Worm (Caenorhabditis elegans) whole organism, late embryonic: Measurements from ENCODE around the gene lron-13.

Source experiments
- K09A11.1 ChIP-seq: sonication (generic microtip); optimal IDR thresholded peaks from 2 replicates; lab custom pipeline; 2017; ENCODE audit warnings: antibody characterized with exemption, mild to moderate bottlenecking, missing genetic modification characterization, missing compliant biosample characterization; ENCODE audit not compliant: insufficient read depth
- dve-1 ChIP-seq: sonication (generic microtip); optimal IDR thresholded peaks from 2 replicates; lab custom pipeline; 2017; ENCODE audit warnings: antibody characterized with exemption, mild to moderate bottlenecking, missing genetic modification characterization, missing compliant biosample characterization
- hlh-30 ChIP-seq: sonication (generic microtip); optimal IDR thresholded peaks from 2 replicates; lab custom pipeline; 2017; ENCODE audit warnings: antibody characterized with exemption, missing genetic modification characterization, missing compliant biosample characterization; ENCODE audit not compliant: insufficient read depth
- hlh-6 ChIP-seq: sonication (generic microtip); optimal IDR thresholded peaks from 2 replicates; lab custom pipeline; 2016; ENCODE audit warnings: missing genotype, missing genetic modification characterization, missing compliant biosample characterization
- pha-4 ChIP-seq: fragments of 150-350 bp; optimal IDR thresholded peaks from 2 replicates; lab custom pipeline; 2018; ENCODE audit warnings: missing biosample characterization, missing genetic modification reagents, missing genetic modification characterization
- tbx-2 ChIP-seq: sonication (generic microtip); optimal IDR thresholded peaks from 2 replicates; lab custom pipeline; 2016; ENCODE audit warnings: missing genetic modification characterization, missing compliant biosample characterization
- unc-55 ChIP-seq: sonication (generic microtip); optimal IDR thresholded peaks from 2 replicates; lab custom pipeline; 2017; ENCODE audit warnings: missing biosample characterization, missing genetic modification reagents, missing genetic modification characterization

- TF ChIP-seq hlh-30 (tag; lab: Kevin White, UChicago), result no peak
- no peak for TF ChIP-seq hlh-6 (tag; lab: Kevin White, UChicago)
- no peak for TF ChIP-seq dve-1
- no peak for TF ChIP-seq pha-4 (tag; lab: Kevin White, UChicago)
- no peak for TF ChIP-seq unc-55 (GFP tag; lab: Kevin White, UChicago)
- TF ChIP-seq tbx-2, result no peak
- TF ChIP-seq K09A11.1 (tag; lab: Kevin White, UChicago), result no peak
Observed at ce11 chrIII:13563000-13563522, 35.8 kb downstream of the lron-13 start, which contains the start of gene T05D4.2.
